Fruit fly (Drosophila melanogaster) Kc167 (cell line): Measurements from ENCODE around the gene mah.

Source experiments
- Myc ChIP-seq: fragments of >200 bp; optimal IDR thresholded peaks from 2 replicates; lab custom pipeline; 2017; ENCODE audit warnings: missing external identifiers
- Sin3A ChIP-seq: fragments of >200 bp; optimal IDR thresholded peaks from 2 replicates; lab custom pipeline; 2018; ENCODE audit warnings: missing external identifiers
- psq ChIP-seq: fragments of >200 bp; optimal IDR thresholded peaks from 2 replicates; lab custom pipeline; 2017; ENCODE audit warnings: missing external identifiers

DNA sequence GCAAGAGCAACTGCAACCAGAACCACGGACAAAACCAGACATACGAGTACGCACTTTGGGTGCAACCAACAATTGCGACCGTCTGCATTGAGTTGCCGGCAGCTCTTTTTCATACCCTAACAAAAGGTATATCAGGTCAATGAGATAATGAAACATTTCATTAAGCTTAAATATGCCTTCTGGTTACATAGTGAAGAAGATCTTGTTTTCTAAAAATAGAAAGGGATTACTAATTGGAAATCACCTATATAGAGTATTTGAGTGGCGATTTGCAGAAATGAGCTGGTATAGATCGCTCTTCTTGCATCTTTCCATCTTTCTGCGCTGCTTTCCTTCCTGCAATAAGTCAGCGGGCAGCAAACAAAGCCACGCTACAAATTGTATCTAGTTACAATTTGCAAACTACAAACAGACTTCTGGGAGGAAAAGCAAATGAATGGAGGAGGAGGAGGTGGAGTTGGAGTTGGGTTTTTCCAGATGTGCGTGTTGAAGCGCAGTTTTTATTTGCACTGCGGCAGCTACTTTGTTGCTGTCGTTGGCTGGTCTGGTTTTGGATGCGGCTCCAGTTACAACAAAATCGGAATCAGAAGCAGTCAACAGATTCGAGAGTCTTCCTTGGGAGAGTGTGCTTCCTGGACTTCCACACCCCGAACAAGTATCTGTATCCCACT is 27.5 kb downstream of the mah start:
- TF ChIP-seq psq (lab: Kevin White, UChicago) = no peak
- no peak for TF ChIP-seq Sin3A (lab: Kevin White, UChicago)
- TF ChIP-seq Myc (lab: Kevin White, UChicago) = no peak
